Fruit fly (Drosophila melanogaster) whole organism, embryonic: ENCODE measurements around the gene Adgf-B.

Source experiments
- Bdp1 ChIP-seq: fragments of 200-800 bp; sonication (Bioruptor generic); optimal IDR thresholded peaks from 3 replicates; lab custom pipeline; 2016; ENCODE audit warnings: missing biosample characterization, missing genetic modification characterization
- CG12071 ChIP-seq: fragments of 200-800 bp; sonication (Bioruptor generic); optimal IDR thresholded peaks from 3 replicates; lab custom pipeline; 2018; ENCODE audit warnings: missing biosample characterization, mild to moderate bottlenecking, missing genetic modification characterization
- CG14710 ChIP-seq: fragments of 200-800 bp; sonication (Bioruptor generic); optimal IDR thresholded peaks from 3 replicates; lab custom pipeline; 2019; ENCODE audit warnings: missing biosample characterization, mild to moderate bottlenecking, missing genetic modification characterization, moderate library complexity
- CG14860 ChIP-seq: fragments of 200-800 bp; sonication (Bioruptor generic); IDR thresholded peaks from 3 replicates; pipeline ENCODE4 v1.3.6; 2022; ENCODE audit warnings: missing biosample characterization, missing genetic modification characterization; ENCODE audit not compliant: partially characterized antibody
- CG15011 ChIP-seq: fragments of 200-800 bp; sonication (Bioruptor generic); optimal IDR thresholded peaks from 3 replicates; lab custom pipeline; 2018; ENCODE audit warnings: missing biosample characterization, mild to moderate bottlenecking, missing genetic modification characterization
- CG16815 ChIP-seq: fragments of 200-800 bp; sonication (Bioruptor generic); optimal IDR thresholded peaks from 3 replicates; lab custom pipeline; 2017; ENCODE audit warnings: missing biosample characterization, mild to moderate bottlenecking, missing genetic modification characterization
- CG16863 ChIP-seq: fragments of 200-800 bp; sonication (Bioruptor generic); optimal IDR thresholded peaks from 3 replicates; lab custom pipeline; 2016; ENCODE audit warnings: missing biosample characterization, missing genetic modification characterization
- CG17802 ChIP-seq: fragments of 200-800 bp; sonication (Bioruptor generic); optimal IDR thresholded peaks from 2 replicates; lab custom pipeline; 2018; ENCODE audit warnings: missing biosample characterization, mild to moderate bottlenecking, missing genetic modification characterization, moderate library complexity
- CG17829 ChIP-seq: fragments of 200-800 bp; optimal IDR thresholded peaks from 2 replicates; lab custom pipeline; 2019; ENCODE audit warnings: missing biosample characterization, mild to moderate bottlenecking, missing genetic modification characterization, moderate library complexity
- CG1792 ChIP-seq: fragments of 200-800 bp; sonication (Bioruptor generic); optimal IDR thresholded peaks from 2 replicates; lab custom pipeline; 2016; ENCODE audit warnings: missing biosample characterization, missing genetic modification characterization
- CG18599 ChIP-seq: fragments of 200-800 bp; sonication (Bioruptor generic); optimal IDR thresholded peaks from 3 replicates; lab custom pipeline; 2017; ENCODE audit warnings: missing biosample characterization, missing genetic modification characterization, mild to moderate bottlenecking, moderate library complexity, missing genetic modification reagents
- CG2202 ChIP-seq: fragments of 200-800 bp; sonication (Bioruptor generic); optimal IDR thresholded peaks from 2 replicates; lab custom pipeline; 2018; ENCODE audit warnings: missing biosample characterization, mild to moderate bottlenecking, missing genetic modification characterization
- CG34224 ChIP-seq: fragments of 200-800 bp; sonication (Bioruptor generic); IDR thresholded peaks from 3 replicates; pipeline ENCODE4 v1.3.6; 2022; ENCODE audit warnings: missing biosample characterization, missing genetic modification characterization; ENCODE audit not compliant: partially characterized antibody
- CG4360 ChIP-seq: fragments of 200-800 bp; sonication (Bioruptor generic); IDR thresholded peaks from 2 replicates; pipeline ENCODE4 v1.3.6; 2022; ENCODE audit warnings: missing biosample characterization, missing genetic modification characterization
- CG4617 ChIP-seq: fragments of 200-800 bp; sonication (Bioruptor generic); optimal IDR thresholded peaks from 3 replicates; lab custom pipeline; 2016; ENCODE audit warnings: missing biosample characterization, missing genetic modification characterization, borderline replicate concordance
- CG7271 ChIP-seq: fragments of 200-800 bp; sonication (Bioruptor generic); optimal IDR thresholded peaks from 2 replicates; lab custom pipeline; 2018; ENCODE audit warnings: missing biosample characterization, mild to moderate bottlenecking, missing genetic modification characterization, moderate library complexity
- CG7556 ChIP-seq: fragments of 200-800 bp; sonication (Bioruptor generic); optimal IDR thresholded peaks from 2 replicates; lab custom pipeline; 2017; ENCODE audit warnings: missing biosample characterization, mild to moderate bottlenecking, missing genetic modification characterization
- CG7745 ChIP-seq: fragments of 200-800 bp; sonication (Bioruptor generic); optimal IDR thresholded peaks from 2 replicates; lab custom pipeline; 2018; ENCODE audit warnings: missing biosample characterization, mild to moderate bottlenecking, missing genetic modification characterization, moderate library complexity
- Deaf1 ChIP-seq: fragments of 200-800 bp; optimal IDR thresholded peaks from 3 replicates; lab custom pipeline; 2019; ENCODE audit warnings: missing biosample characterization, mild to moderate bottlenecking, missing genetic modification characterization, moderate library complexity
- Doc2 ChIP-seq: fragments of 200-800 bp; sonication (Bioruptor generic); IDR thresholded peaks from 2 replicates; pipeline ENCODE4 v1.3.6; 2022; ENCODE audit warnings: missing biosample characterization, missing genetic modification characterization
- Dref ChIP-seq: fragments of 200-800 bp; sonication (Bioruptor generic); IDR thresholded peaks from 2 replicates; pipeline ENCODE4 v1.3.6; 2022; ENCODE audit warnings: missing biosample characterization, missing genetic modification characterization
- Fer1 ChIP-seq: fragments of 200-800 bp; sonication (Bioruptor generic); optimal IDR thresholded peaks from 2 replicates; lab custom pipeline; 2017; ENCODE audit warnings: missing biosample characterization, mild to moderate bottlenecking, missing genetic modification characterization
- HmgD ChIP-seq: fragments of 200-800 bp; sonication (Bioruptor generic); optimal IDR thresholded peaks from 3 replicates; lab custom pipeline; 2016; ENCODE audit warnings: missing biosample characterization, missing genetic modification characterization
- Hmr ChIP-seq: fragments of 200-800 bp; sonication (Bioruptor generic); optimal IDR thresholded peaks from 3 replicates; lab custom pipeline; 2017; ENCODE audit warnings: mild to moderate bottlenecking, missing biosample characterization, missing genetic modification reagents, missing genetic modification characterization
- Hr78 ChIP-seq, 2 experiments: fragments of 200-800 bp in 1 of 2; fragments of >200 bp in 1 of 2; sonication (Bioruptor generic) in 1 of 2; optimal IDR thresholded peaks; 2 replicates each; lab custom pipeline; 2017 to 2019; ENCODE audit warnings: missing biosample characterization in 2 of 2, missing genetic modification characterization in 2 of 2, mild to moderate bottlenecking in 1 of 2, moderate library complexity in 1 of 2
- Jarid2 ChIP-seq: fragments of 200-800 bp; sonication (Bioruptor generic); optimal IDR thresholded peaks from 3 replicates; lab custom pipeline; 2017; ENCODE audit warnings: mild to moderate bottlenecking, missing biosample characterization, missing genetic modification reagents, missing genetic modification characterization
- Mes4 ChIP-seq: fragments of 200-800 bp; sonication (Bioruptor generic); optimal IDR thresholded peaks from 2 replicates; lab custom pipeline; 2016; ENCODE audit warnings: missing biosample characterization, missing genetic modification characterization
- Stat92E ChIP-seq, 3 experiments: fragments of >200 bp in 2 of 3; fragments of 200-800 bp in 1 of 3; sonication (Bioruptor generic) in 1 of 3; optimal IDR thresholded peaks; 2 replicates each; lab custom pipeline; 2017 to 2019; ENCODE audit warnings: missing biosample characterization in 3 of 3, missing genetic modification characterization in 3 of 3, mild to moderate bottlenecking in 1 of 3, moderate library complexity in 1 of 3
- Taf1 ChIP-seq: fragments of 200-800 bp; sonication (Bioruptor generic); IDR thresholded peaks from 2 replicates; pipeline ENCODE4 v1.3.6; 2022; ENCODE audit warnings: missing biosample characterization, missing genetic modification characterization
- bbx ChIP-seq: fragments of 200-800 bp; sonication (Bioruptor generic); IDR thresholded peaks from 2 replicates; pipeline ENCODE4 v1.3.6; 2022; ENCODE audit warnings: missing biosample characterization, missing genetic modification characterization; ENCODE audit not compliant: partially characterized antibody
- dan ChIP-seq: fragments of 200-800 bp; sonication (Bioruptor generic); IDR thresholded peaks from 2 replicates; pipeline ENCODE4 v1.3.6; 2022; ENCODE audit warnings: missing biosample characterization, missing genetic modification characterization
- fd64A ChIP-seq: fragments of 200-800 bp; sonication (Bioruptor generic); optimal IDR thresholded peaks from 3 replicates; lab custom pipeline; 2018; ENCODE audit warnings: missing biosample characterization, mild to moderate bottlenecking, missing genetic modification characterization
- ftz-f1 ChIP-seq: fragments of 200-800 bp; sonication (Bioruptor generic); optimal IDR thresholded peaks from 2 replicates; lab custom pipeline; 2016; ENCODE audit warnings: missing biosample characterization, missing genetic modification characterization
- lbe ChIP-seq: fragments of 200-800 bp; sonication (Bioruptor generic); optimal IDR thresholded peaks from 2 replicates; lab custom pipeline; 2016; ENCODE audit warnings: missing biosample characterization, mild to moderate bottlenecking, missing genetic modification characterization
- mirr ChIP-seq: fragments of 200-800 bp; sonication (Bioruptor generic); optimal IDR thresholded peaks from 3 replicates; lab custom pipeline; 2018; ENCODE audit warnings: missing biosample characterization, mild to moderate bottlenecking, missing genetic modification characterization
- nerfin-2 ChIP-seq: fragments of 200-800 bp; sonication (Bioruptor generic); IDR thresholded peaks from 2 replicates; pipeline ENCODE4 v1.3.6; 2022; ENCODE audit warnings: missing biosample characterization, missing genetic modification characterization; ENCODE audit not compliant: partially characterized antibody
- peb ChIP-seq: fragments of 200-800 bp; sonication (Bioruptor generic); IDR thresholded peaks from 2 replicates; pipeline ENCODE4 v1.3.6; 2022; ENCODE audit warnings: missing biosample characterization, missing genetic modification characterization
- phol ChIP-seq: fragments of 200-800 bp; sonication (Bioruptor generic); optimal IDR thresholded peaks from 3 replicates; lab custom pipeline; 2018; ENCODE audit warnings: missing biosample characterization, mild to moderate bottlenecking, missing genetic modification characterization, moderate library complexity
- pita ChIP-seq: fragments of 200-800 bp; sonication (Bioruptor generic); optimal IDR thresholded peaks from 2 replicates; lab custom pipeline; 2017; ENCODE audit warnings: missing biosample characterization, mild to moderate bottlenecking, missing genetic modification characterization
- scrt ChIP-seq: fragments of 200-800 bp; sonication (Bioruptor generic); optimal IDR thresholded peaks from 2 replicates; lab custom pipeline; 2018; ENCODE audit warnings: missing biosample characterization, mild to moderate bottlenecking, missing genetic modification characterization, moderate library complexity
- sens-2 ChIP-seq: fragments of 200-800 bp; sonication (Bioruptor generic); IDR thresholded peaks from 2 replicates; pipeline ENCODE4 v1.3.6; 2022; ENCODE audit warnings: missing biosample characterization, missing genetic modification characterization
- sim ChIP-seq: fragments of 200-800 bp; sonication (Bioruptor generic); IDR thresholded peaks from 2 replicates; pipeline ENCODE4 v1.3.6; 2022; ENCODE audit warnings: missing biosample characterization, missing genetic modification characterization
- slou ChIP-seq: fragments of 200-800 bp; sonication (Bioruptor generic); optimal IDR thresholded peaks from 3 replicates; lab custom pipeline; 2016; ENCODE audit warnings: missing biosample characterization, missing genetic modification characterization
- sob ChIP-seq: fragments of 200-800 bp; sonication (Bioruptor generic); IDR thresholded peaks from 2 replicates; pipeline ENCODE4 v1.3.6; 2022; ENCODE audit warnings: missing biosample characterization, missing genetic modification characterization
- unc-4 ChIP-seq: fragments of 200-800 bp; sonication (Bioruptor generic); IDR thresholded peaks from 2 replicates; pipeline ENCODE4 v1.3.6; 2022; ENCODE audit warnings: missing biosample characterization, missing genetic modification characterization; ENCODE audit not compliant: partially characterized antibody
- wdn ChIP-seq: fragments of 200-800 bp; sonication (Bioruptor generic); IDR thresholded peaks from 2 replicates; pipeline ENCODE4 v1.3.6; 2022; ENCODE audit warnings: missing biosample characterization, missing genetic modification characterization
- wor ChIP-seq: fragments of 200-800 bp; sonication (Bioruptor generic); IDR thresholded peaks from 2 replicates; pipeline ENCODE4 v1.3.6; 2022; ENCODE audit warnings: missing biosample characterization, missing genetic modification characterization

The Adgf-B gene

DNA sequence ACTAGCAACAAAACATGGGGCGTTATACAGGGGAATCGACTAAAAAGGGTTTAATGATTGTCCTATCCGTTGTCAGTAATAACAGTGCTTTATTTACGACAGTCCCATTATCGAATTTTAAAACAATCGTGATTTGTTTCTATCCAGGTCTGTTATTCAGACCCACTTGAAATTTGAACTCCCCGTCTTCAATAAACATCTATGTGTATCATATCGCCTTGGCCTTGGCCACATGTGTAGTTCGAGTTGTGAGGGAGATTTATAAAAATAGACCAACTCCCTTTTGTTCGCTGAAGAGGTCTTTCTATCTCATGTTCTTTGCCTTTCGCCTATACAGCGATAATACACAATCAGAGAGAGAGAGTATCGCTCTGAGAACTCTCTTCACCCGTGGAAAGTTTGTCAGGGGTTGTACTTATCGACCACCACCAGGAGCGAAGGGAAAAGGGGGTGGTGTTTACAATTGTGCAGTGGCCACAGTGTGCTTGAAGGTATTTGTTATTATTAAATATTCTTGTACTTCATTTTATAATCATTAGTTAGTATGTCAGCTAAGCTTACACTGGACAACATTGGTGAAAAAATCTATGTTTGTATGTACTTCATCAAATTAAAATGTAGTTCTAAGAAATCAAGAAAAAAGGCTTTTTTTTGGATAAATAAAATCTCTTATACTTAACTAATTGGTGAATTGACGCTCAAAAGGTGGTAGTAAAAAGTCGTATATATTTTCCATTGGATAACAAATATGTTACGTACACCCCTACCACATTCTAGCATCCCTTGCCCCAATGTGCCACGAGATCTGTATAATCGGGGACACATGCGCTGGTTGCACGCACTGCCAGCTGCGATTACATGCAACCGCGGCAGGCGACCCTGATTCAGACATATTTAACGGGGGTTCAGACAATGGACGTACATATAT, 7.0 kb upstream of the Adgf-B start (continued):
- TF ChIP-seq Jarid2 (GFP tag; lab: Kevin White, UChicago) (peak; percentile 44), fd64A (peak; percentile 45), Hr78 (GFP tag; optimal IDR thresholded peaks at IDR 0.05; lab: Kevin White, UChicago) (peak in 1 of 2 experiments; percentile 72), CG7271 (tag; lab: Kevin White, UChicago) (no peak), CG16863 (peak; percentile 67), nerfin-2 (no peak)

DNA sequence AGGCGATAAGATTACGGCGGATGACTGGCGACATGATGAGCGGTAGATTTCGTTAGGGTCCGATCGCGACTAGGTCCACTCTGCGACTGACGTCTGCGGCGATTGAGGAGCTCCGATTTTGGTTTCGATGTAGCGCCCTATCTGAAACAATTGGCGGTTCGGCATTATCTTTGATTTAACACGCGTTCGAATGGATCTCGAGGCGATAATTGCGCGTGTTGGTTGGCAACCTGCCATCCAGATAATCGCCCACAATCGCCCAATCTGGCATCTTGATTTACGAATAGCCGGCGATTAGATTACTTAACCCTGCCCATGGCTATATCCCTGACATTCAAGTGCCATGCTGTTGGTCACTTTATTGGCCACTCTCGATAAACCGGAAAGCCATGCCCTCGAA, 3.9 kb upstream of the Adgf-B start:
- no peak for TF ChIP-seq CG4617 (GFP tag; lab: Kevin White, UChicago)
- no peak for TF ChIP-seq Fer1 (GFP tag; lab: Kevin White, UChicago)
- TF ChIP-seq Mes4, result no peak
- TF ChIP-seq ftz-f1 (GFP tag; lab: Kevin White, UChicago), result peak; percentile 56
- TF ChIP-seq wor (GFP tag; lab: Robert Waterston, UW), result no peak
- TF ChIP-seq CG18599 (GFP tag; lab: Kevin White, UChicago), result peak; percentile 56
- no peak for TF ChIP-seq CG14860 (GFP tag; lab: Robert Waterston, UW)
- TF ChIP-seq bbx (GFP tag; lab: Robert Waterston, UW), result no peak
- no peak for TF ChIP-seq CG4360 (GFP tag; lab: Robert Waterston, UW)
- no peak for TF ChIP-seq phol (tag; lab: Kevin White, UChicago)
- no peak for TF ChIP-seq Doc2 (GFP tag; lab: Robert Waterston, UW)
- TF ChIP-seq pita, result no peak
- TF ChIP-seq unc-4 (GFP tag; lab: Robert Waterston, UW), result no peak
- TF ChIP-seq wdn (GFP tag; lab: Robert Waterston, UW), result no peak
- no peak for TF ChIP-seq Dref
- TF ChIP-seq CG2202 (tag; lab: Kevin White, UChicago), result no peak
- TF ChIP-seq lbe (GFP tag; lab: Kevin White, UChicago), result no peak
- no peak for TF ChIP-seq CG7745 (tag; lab: Kevin White, UChicago)
- TF ChIP-seq Bdp1 (GFP tag; lab: Kevin White, UChicago), result no peak
- no peak for TF ChIP-seq peb (GFP tag; lab: Robert Waterston, UW)
- TF ChIP-seq sens-2 (GFP tag; lab: Robert Waterston, UW), result 0 out of 2 replicates have a peak, but pooled peaks have one; percentile 20
- no peak for TF ChIP-seq CG15011
- TF ChIP-seq CG17829 (tag; lab: Kevin White, UChicago), result no peak
- TF ChIP-seq mirr (GFP tag; lab: Kevin White, UChicago), result peak; percentile 86
- no peak for TF ChIP-seq scrt (GFP tag; lab: Kevin White, UChicago)
- no peak for TF ChIP-seq dan (GFP tag; lab: Robert Waterston, UW)
- no peak for TF ChIP-seq sob
- TF ChIP-seq CG7556 (GFP tag; lab: Kevin White, UChicago), result no peak
- TF ChIP-seq Hmr (GFP tag; lab: Kevin White, UChicago), result peak; percentile 12
- TF ChIP-seq slou (GFP tag; lab: Kevin White, UChicago), result no peak
- no peak for TF ChIP-seq CG16815 (GFP tag; lab: Kevin White, UChicago)
- TF ChIP-seq sim, result no peak
- no peak for TF ChIP-seq CG1792 (GFP tag; lab: Kevin White, UChicago)
- TF ChIP-seq HmgD (GFP tag; lab: Kevin White, UChicago), result no peak
- no peak for TF ChIP-seq Stat92E (GFP tag; optimal IDR thresholded peaks at IDR 0.05; lab: Kevin White, UChicago)
- TF ChIP-seq CG34224 (GFP tag; lab: Robert Waterston, UW), result no peak
- no peak for TF ChIP-seq CG17802 (tag; lab: Kevin White, UChicago)
- no peak for TF ChIP-seq Taf1
- TF ChIP-seq CG14710, result no peak
- no peak for TF ChIP-seq Deaf1
- TF ChIP-seq CG12071, result no peak
